Fruit fly (Drosophila melanogaster): Measurements from ENCODE around the gene Faf2.
A peak's percentile ranks its signal among the peaks of the same experiment; 100 is the strongest.

Gene Faf2

dm6 chr2L:18698559-18699130 lies 9.8 kb downstream of the Faf2 start, which contains the start of gene CG10341 (continued):
- TF ChIP-seq shn (GFP tag; optimal IDR thresholded peaks at IDR 0.05) (no peak), CG6689 (GFP tag; IDR thresholded peaks at IDR 0.05) (no peak), MESR4 (GFP tag; optimal IDR thresholded peaks at IDR 0.05) (peak; percentile 83), HmgZ (tag; optimal IDR thresholded peaks at IDR 0.05) (peak; percentile 14), stwl (tag; optimal IDR thresholded peaks at IDR 0.05) (peak; percentile 24), lbe (GFP tag; optimal IDR thresholded peaks at IDR 0.05) (peak; percentile 20), gsb-n (tag; optimal IDR thresholded peaks at IDR 0.05) (no peak), CG6791 (GFP tag; IDR thresholded peaks at IDR 0.05; ENCODE audit: partially characterized antibody) (no peak), CG10147 (GFP tag; optimal IDR thresholded peaks at IDR 0.05) (no peak), HLH54F (GFP tag; optimal IDR thresholded peaks at IDR 0.05) (no peak), sc (optimal IDR thresholded peaks at IDR 0.05) (no peak), sc (GFP tag; optimal IDR thresholded peaks at IDR 0.05) (no peak), phol (tag; optimal IDR thresholded peaks at IDR 0.05) (peak; percentile 12), pzg (GFP tag; optimal IDR thresholded peaks at IDR 0.05) (peak; percentile 49), caup (GFP tag; optimal IDR thresholded peaks at IDR 0.05; ENCODE audit: severe bottlenecking) (no peak), cwo (GFP tag; optimal IDR thresholded peaks at IDR 0.05) (peak; percentile 98), CG8765 (GFP tag; IDR thresholded peaks at IDR 0.05) (no peak), CG30431 (GFP tag; optimal IDR thresholded peaks at IDR 0.05) (no peak), Hey (tag; optimal IDR thresholded peaks at IDR 0.05) (peak; percentile 29), corto (GFP tag; optimal IDR thresholded peaks at IDR 0.05) (no peak), CG12104 (GFP tag; optimal IDR thresholded peaks at IDR 0.05) (no peak), Six4 (GFP tag; optimal IDR thresholded peaks at IDR 0.05) (no peak), Doc3 (GFP tag; IDR thresholded peaks at IDR 0.05; ENCODE audit: partially characterized antibody) (no peak), stc (GFP tag; IDR thresholded peaks at IDR 0.05) (no peak), CG34422 (GFP tag; IDR thresholded peaks at IDR 0.05) (peak; percentile 57; the same call in 1 of the 3 replicates), nom (GFP tag; optimal IDR thresholded peaks at IDR 0.05) (no peak), vfl (GFP tag; optimal IDR thresholded peaks at IDR 0.05) (no peak), crp (GFP tag; optimal IDR thresholded peaks at IDR 0.05) (peak in 1 of 2 experiments; percentile 74), lab (GFP tag; optimal IDR thresholded peaks at IDR 0.05) (no peak), fru (optimal IDR thresholded peaks at IDR 0.05) (no peak), row (GFP tag; IDR thresholded peaks at IDR 0.05) (peak; percentile 31; the same call in 1 of the 3 replicates), tx (GFP tag; optimal IDR thresholded peaks at IDR 0.05) (no peak), CG32767 (GFP tag; IDR thresholded peaks at IDR 0.05) (no peak), CG17829 (tag; optimal IDR thresholded peaks at IDR 0.05) (peak; percentile 16), CG1602 (GFP tag; optimal IDR thresholded peaks at IDR 0.05) (no peak), CG4854 (GFP tag; optimal IDR thresholded peaks at IDR 0.05) (no peak), sug (tag; optimal IDR thresholded peaks at IDR 0.05) (peak; percentile 52), Hr51 (GFP tag; optimal IDR thresholded peaks at IDR 0.05) (no peak), h (optimal IDR thresholded peaks at IDR 0.05) (no peak), CG10267 (tag; optimal IDR thresholded peaks at IDR 0.05) (peak; percentile 8), Med (GFP tag) (peak; percentile 22), CG6654 (GFP tag; optimal IDR thresholded peaks at IDR 0.05) (no peak), lola (GFP tag; optimal IDR thresholded peaks at IDR 0.05) (no peak), CG11723 (GFP tag; optimal IDR thresholded peaks at IDR 0.05) (no peak), BEAF-32 (GFP tag; optimal IDR thresholded peaks at IDR 0.05) (peak; percentile 25), grn (GFP tag; optimal IDR thresholded peaks at IDR 0.05) (no peak), Gug (GFP tag; IDR thresholded peaks at IDR 0.05) (no peak), CG7556 (GFP tag; optimal IDR thresholded peaks at IDR 0.05) (no peak), Nf-YB (GFP tag; optimal IDR thresholded peaks at IDR 0.05) (no peak), Xbp1 (GFP tag; optimal IDR thresholded peaks at IDR 0.05) (no peak)
